Worm (Caenorhabditis elegans) whole organism, late embryonic: ENCODE measurements around the gene ctbp-1.

ENCODE experiments used
- C08G9.2 ChIP-seq: sonication (generic microtip); optimal IDR thresholded peaks from 2 replicates; lab custom pipeline; 2016; ENCODE audit warnings: mild to moderate bottlenecking, missing genetic modification characterization, moderate library complexity, missing compliant biosample characterization
- K09A11.1 ChIP-seq: sonication (generic microtip); optimal IDR thresholded peaks from 2 replicates; lab custom pipeline; 2017; ENCODE audit warnings: antibody characterized with exemption, mild to moderate bottlenecking, missing genetic modification characterization, missing compliant biosample characterization; ENCODE audit not compliant: insufficient read depth
- T23F11.4 ChIP-seq: fragments of 200-800 bp; sonication (Bioruptor generic); optimal IDR thresholded peaks from 2 replicates; lab custom pipeline; 2018; ENCODE audit warnings: mild to moderate bottlenecking, missing genetic modification characterization, missing compliant biosample characterization
- ama-1 ChIP-seq: fragments of 150-350 bp; optimal IDR thresholded peaks from 2 replicates; lab custom pipeline; 2014
- ceh-14 ChIP-seq: sonication (generic microtip); optimal IDR thresholded peaks from 2 replicates; lab custom pipeline; 2016; ENCODE audit warnings: missing genotype, missing genetic modification characterization, missing compliant biosample characterization
- ceh-18 ChIP-seq: sonication (generic microtip); optimal IDR thresholded peaks from 2 replicates; lab custom pipeline; 2016; ENCODE audit warnings: missing genetic modification characterization, missing compliant biosample characterization
- ceh-24 ChIP-seq: sonication (generic microtip); optimal IDR thresholded peaks from 2 replicates; lab custom pipeline; 2016; ENCODE audit warnings: mild to moderate bottlenecking, missing genetic modification characterization, missing compliant biosample characterization
- ceh-31 ChIP-seq: sonication (generic microtip); optimal IDR thresholded peaks from 2 replicates; lab custom pipeline; 2016; ENCODE audit warnings: missing genetic modification characterization, missing compliant biosample characterization
- ceh-34 ChIP-seq: sonication (generic microtip); optimal IDR thresholded peaks from 2 replicates; lab custom pipeline; 2016; ENCODE audit warnings: mild to moderate bottlenecking, missing genetic modification characterization, missing compliant biosample characterization
- ceh-45 ChIP-seq: fragments of 200-800 bp; sonication (Bioruptor generic); IDR thresholded peaks from 2 replicates; pipeline ENCODE4 v1.3.6; 2022; ENCODE audit warnings: missing genetic modification reagents, missing genetic modification characterization, missing compliant biosample characterization
- ceh-48 ChIP-seq: sonication (generic microtip); optimal IDR thresholded peaks from 2 replicates; lab custom pipeline; 2016; ENCODE audit warnings: missing genetic modification characterization, inconsistent platforms, missing compliant biosample characterization
- dmd-4 ChIP-seq: sonication (generic microtip); optimal IDR thresholded peaks from 2 replicates; lab custom pipeline; 2016; ENCODE audit warnings: borderline replicate concordance, missing genetic modification characterization, missing compliant biosample characterization
- elt-2 ChIP-seq: sonication (generic microtip); optimal IDR thresholded peaks from 2 replicates; lab custom pipeline; 2016; ENCODE audit warnings: missing genetic modification reagents, missing genetic modification characterization, missing compliant biosample characterization
- eyg-1 ChIP-seq: sonication (generic microtip); optimal IDR thresholded peaks from 2 replicates; lab custom pipeline; 2016; ENCODE audit warnings: missing genotype, missing genetic modification characterization, missing compliant biosample characterization
- fkh-10 ChIP-seq: fragments of 150-350 bp; optimal IDR thresholded peaks from 2 replicates; lab custom pipeline; 2014; ENCODE audit warnings: missing biosample characterization, missing genetic modification reagents, missing genetic modification characterization
- gmeb-2 ChIP-seq: sonication (generic microtip); optimal IDR thresholded peaks from 2 replicates; lab custom pipeline; 2016; ENCODE audit warnings: missing genetic modification characterization, inconsistent platforms, missing compliant biosample characterization
- hlh-6 ChIP-seq: sonication (generic microtip); optimal IDR thresholded peaks from 2 replicates; lab custom pipeline; 2016; ENCODE audit warnings: missing genotype, missing genetic modification characterization, missing compliant biosample characterization
- hlh-8 ChIP-seq: sonication (generic microtip); optimal IDR thresholded peaks from 2 replicates; lab custom pipeline; 2016; ENCODE audit warnings: missing genotype, missing genetic modification characterization, missing compliant biosample characterization
- lim-6 ChIP-seq: sonication (generic microtip); optimal IDR thresholded peaks from 2 replicates; lab custom pipeline; 2016; ENCODE audit warnings: missing genetic modification characterization, missing compliant biosample characterization
- lin-11 ChIP-seq: fragments of 200-800 bp; sonication (Bioruptor generic); optimal IDR thresholded peaks from 2 replicates; lab custom pipeline; 2018; ENCODE audit warnings: mild to moderate bottlenecking, missing genetic modification characterization, missing compliant biosample characterization
- mec-3 ChIP-seq: sonication (generic microtip); optimal IDR thresholded peaks from 2 replicates; lab custom pipeline; 2016; ENCODE audit warnings: borderline replicate concordance, missing genetic modification characterization, missing compliant biosample characterization
- nhr-11 ChIP-seq: fragments of 150-350 bp; optimal IDR thresholded peaks from 2 replicates; lab custom pipeline; 2014; ENCODE audit warnings: missing biosample characterization, missing genetic modification characterization
- nhr-232 ChIP-seq: sonication (generic microtip); optimal IDR thresholded peaks from 2 replicates; lab custom pipeline; 2016; ENCODE audit warnings: missing genetic modification characterization, missing compliant biosample characterization
- pag-3 ChIP-seq: sonication (generic microtip); optimal IDR thresholded peaks from 2 replicates; lab custom pipeline; 2016; ENCODE audit warnings: missing compliant biosample characterization, missing genetic modification characterization, borderline replicate concordance
- pat-9 ChIP-seq: fragments of 200-800 bp; sonication (Bioruptor generic); optimal IDR thresholded peaks from 2 replicates; lab custom pipeline; 2018; ENCODE audit warnings: mild to moderate bottlenecking, missing genetic modification characterization, moderate library complexity, missing compliant biosample characterization
- pha-2 ChIP-seq: sonication (generic microtip); optimal IDR thresholded peaks from 2 replicates; lab custom pipeline; 2017; ENCODE audit warnings: mild to moderate bottlenecking, missing genetic modification characterization, missing compliant biosample characterization
- pros-1 ChIP-seq: fragments of 150-350 bp; optimal IDR thresholded peaks from 2 replicates; lab custom pipeline; 2014; ENCODE audit warnings: missing biosample characterization, missing genetic modification reagents, missing genetic modification characterization
- rnt-1 ChIP-seq: sonication (generic microtip); optimal IDR thresholded peaks from 2 replicates; lab custom pipeline; 2016; ENCODE audit warnings: missing genetic modification characterization, missing compliant biosample characterization
- sdc-2 ChIP-seq: sonication (generic microtip); optimal IDR thresholded peaks from 2 replicates; lab custom pipeline; 2016; ENCODE audit warnings: missing genotype, missing genetic modification characterization, missing compliant biosample characterization
- syd-9 ChIP-seq: sonication (generic microtip); optimal IDR thresholded peaks from 2 replicates; lab custom pipeline; 2016; ENCODE audit warnings: mild to moderate bottlenecking, missing genetic modification characterization, moderate library complexity, missing compliant biosample characterization
- tbx-7 ChIP-seq: sonication (generic microtip); optimal IDR thresholded peaks from 2 replicates; lab custom pipeline; 2016; ENCODE audit warnings: missing genotype, missing genetic modification characterization, missing compliant biosample characterization
- unc-55 ChIP-seq: sonication (generic microtip); optimal IDR thresholded peaks from 2 replicates; lab custom pipeline; 2017; ENCODE audit warnings: missing biosample characterization, missing genetic modification reagents, missing genetic modification characterization
- unc-86 ChIP-seq: sonication (generic microtip); optimal IDR thresholded peaks from 2 replicates; lab custom pipeline; 2016; ENCODE audit warnings: missing genetic modification characterization, missing compliant biosample characterization
- zip-5 ChIP-seq: sonication (generic microtip); optimal IDR thresholded peaks from 2 replicates; lab custom pipeline; 2016; ENCODE audit warnings: missing genetic modification characterization, missing compliant biosample characterization
- ztf-16 ChIP-seq: sonication (generic microtip); optimal IDR thresholded peaks from 2 replicates; lab custom pipeline; 2017; ENCODE audit warnings: missing genetic modification characterization, missing compliant biosample characterization

ctbp-1 gene

DNA sequence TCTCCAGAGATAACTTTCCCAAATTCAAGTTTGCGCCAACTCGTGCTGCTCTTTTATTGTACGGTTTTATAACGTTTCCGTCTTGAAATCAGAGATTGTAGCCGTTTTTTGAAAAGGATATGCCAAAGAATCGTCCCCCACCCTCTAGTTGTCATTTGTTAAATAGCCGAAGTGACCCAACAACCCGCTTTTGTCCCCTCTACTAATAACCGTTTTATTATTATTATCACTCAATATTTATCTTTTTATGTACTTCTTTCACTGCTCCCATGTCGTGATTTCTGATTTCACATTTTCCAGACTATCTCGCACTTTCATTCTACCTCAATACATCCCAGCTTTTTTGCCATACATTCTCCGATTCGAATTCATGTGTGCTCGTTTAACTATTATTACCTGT is 35.5 kb upstream of the ctbp-1 start:
- TF ChIP-seq lin-11 (tag; lab: Kevin White, UChicago) = no peak
- TF ChIP-seq elt-2 (tag; lab: Kevin White, UChicago) = peak; percentile 2

DNA sequence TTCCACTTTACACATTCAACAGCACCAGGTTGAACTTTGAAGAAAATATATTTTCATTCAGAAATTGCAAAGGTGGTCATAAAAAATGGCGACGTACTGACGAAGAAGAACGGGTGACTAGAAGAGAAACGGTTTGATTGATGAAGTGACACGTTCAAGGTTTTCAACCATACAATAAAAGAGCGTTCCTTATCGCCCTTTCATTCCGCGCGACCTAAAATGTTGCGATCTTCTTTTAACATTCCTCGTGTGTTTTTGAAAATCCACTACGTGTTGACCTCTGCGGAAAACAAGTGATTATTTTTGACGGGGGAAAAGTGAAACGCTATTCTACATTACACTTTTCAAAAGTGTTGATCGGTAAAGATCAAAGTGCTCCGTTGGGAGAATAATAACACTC is 34.4 kb upstream of the ctbp-1 start:
- TF ChIP-seq lim-6 (tag; lab: Kevin White, UChicago) = no peak
- TF ChIP-seq unc-55 (GFP tag; lab: Kevin White, UChicago) = peak; percentile 17
- TF ChIP-seq dmd-4 = no peak
- TF ChIP-seq ceh-31 = no peak
- peak; percentile 15 for TF ChIP-seq ama-1 (lab: Kevin White, UChicago)
- no peak for TF ChIP-seq gmeb-2 (tag; lab: Kevin White, UChicago)
- TF ChIP-seq hlh-8 = no peak
- no peak for TF ChIP-seq eyg-1 (tag; lab: Kevin White, UChicago)

DNA sequence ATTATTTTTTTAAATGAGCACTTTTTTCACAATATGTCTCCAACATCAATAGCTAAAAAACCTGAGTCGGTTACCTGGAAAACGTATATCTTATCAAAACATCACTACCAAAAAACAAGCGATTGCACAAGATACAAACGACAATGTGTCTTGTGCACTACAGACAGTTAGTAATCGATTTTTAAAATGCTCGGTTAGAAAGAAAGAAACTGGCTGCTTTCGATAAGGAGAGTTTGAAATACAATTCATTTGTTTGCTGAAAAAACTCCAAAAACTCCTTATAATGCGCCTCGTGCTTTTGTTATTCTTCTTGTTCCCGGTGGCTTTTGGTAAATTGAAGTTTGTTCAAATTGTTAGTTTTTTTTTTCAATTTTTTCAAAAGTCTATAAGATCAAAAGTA is 33.3 kb upstream of the ctbp-1 start, which contains the start of gene acp-5:
Gene acp-5 (plus strand): TSS at position 261 of the 400 bp plus-strand sequence.
- TF ChIP-seq ceh-18 (no peak), unc-86 (no peak)

DNA sequence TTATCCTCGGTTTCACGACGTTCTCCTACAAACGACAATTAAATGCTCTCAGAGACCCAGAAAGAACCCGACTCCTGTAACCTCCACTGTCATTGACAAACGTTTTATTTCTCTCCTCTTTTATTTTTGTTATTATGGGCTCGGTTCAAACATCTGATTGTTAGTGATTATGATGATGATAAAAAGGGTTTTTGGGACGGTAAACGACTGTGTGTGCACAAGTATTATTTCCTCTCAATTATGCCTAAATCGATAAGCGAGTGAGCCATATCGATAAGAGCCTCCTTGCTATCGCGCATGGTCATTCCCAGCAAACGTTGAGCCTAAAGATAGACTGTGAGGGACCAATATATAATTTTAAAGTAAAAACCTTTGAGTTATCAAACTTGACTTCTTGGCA is 30.7 kb upstream of the ctbp-1 start:
- TF ChIP-seq eyg-1 (tag; lab: Kevin White, UChicago) (no peak), elt-2 (tag; lab: Kevin White, UChicago) (peak; percentile 87)

DNA sequence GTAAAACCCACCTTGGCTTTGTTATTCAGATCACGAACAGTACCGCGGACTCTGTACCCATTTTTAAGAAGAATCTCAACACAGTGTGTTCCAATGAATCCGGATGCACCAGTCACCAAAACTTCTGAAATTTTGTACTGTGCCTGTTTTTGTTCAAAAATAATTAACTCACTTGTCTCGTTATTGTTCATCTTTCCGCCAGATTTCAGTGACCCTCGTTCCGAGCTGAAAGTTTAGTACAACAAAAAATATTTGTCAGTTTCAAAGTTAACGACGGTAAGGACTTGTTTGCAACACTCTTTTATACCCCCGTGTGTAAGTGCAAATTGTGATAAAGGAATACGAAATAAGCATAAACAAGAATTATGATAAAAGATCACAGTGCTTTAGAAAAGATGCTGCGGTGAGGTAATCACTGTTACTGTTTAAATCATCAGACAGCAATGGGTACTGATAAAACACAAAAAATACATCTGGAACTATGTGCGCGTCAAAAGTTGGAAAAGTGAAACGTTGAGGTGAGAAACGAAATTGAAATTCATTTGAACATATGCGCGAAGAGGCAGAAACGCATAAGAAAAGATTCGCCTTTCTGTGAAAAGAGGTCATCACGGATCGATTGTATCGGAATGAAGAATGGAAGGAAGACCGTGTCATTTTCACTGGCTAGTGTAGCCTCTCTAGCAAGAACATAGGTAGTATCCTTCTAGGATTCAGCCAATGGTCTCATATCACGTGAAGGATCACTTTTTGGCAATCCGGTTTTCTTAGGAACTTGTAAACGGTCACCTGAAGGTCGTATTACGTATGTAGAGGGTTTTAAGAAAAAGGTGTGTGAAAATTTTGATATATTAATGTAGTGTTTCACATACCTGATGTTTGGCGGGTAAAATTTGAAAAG is 27.7 kb upstream of the ctbp-1 start, which contains the start of gene F13D11.4:
Gene F13D11.4 (minus strand): TSS at position 225 of the 901 bp plus-strand sequence.
- TF ChIP-seq pat-9 (tag; lab: Kevin White, UChicago) (no peak), pha-2 (tag; lab: Kevin White, UChicago) (no peak), pag-3 (tag; lab: Kevin White, UChicago) (no peak), elt-2 (tag; lab: Kevin White, UChicago) (no peak), ceh-14 (no peak), ama-1 (lab: Kevin White, UChicago) (no peak), rnt-1 (no peak), hlh-8 (no peak), ztf-16 (tag; lab: Kevin White, UChicago) (no peak), dmd-4 (no peak), mec-3 (no peak), ceh-48 (no peak), ceh-34 (tag; lab: Kevin White, UChicago) (no peak), pros-1 (no peak)

DNA sequence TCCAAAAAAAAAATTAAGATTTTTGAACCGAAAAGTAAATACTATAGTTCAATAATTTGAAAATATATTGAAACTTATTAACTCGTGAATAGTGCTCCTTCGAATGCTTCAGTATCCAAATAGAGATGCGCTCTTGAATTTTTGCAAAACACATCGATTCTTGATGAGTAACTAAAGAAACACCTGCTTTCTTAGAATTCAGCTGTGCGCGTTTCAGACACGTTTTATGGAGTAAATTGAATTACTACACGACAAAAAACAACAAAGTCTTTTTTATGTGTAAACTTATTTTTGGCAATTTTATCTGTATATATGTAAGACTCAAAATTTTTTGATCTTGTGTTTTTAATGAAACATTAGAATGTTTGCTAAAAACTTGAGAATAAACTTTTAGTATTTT is 26.0 kb upstream of the ctbp-1 start:
- TF ChIP-seq ceh-14 = no peak
- no peak for TF ChIP-seq C08G9.2 (tag; lab: Kevin White, UChicago)
- no peak for TF ChIP-seq nhr-232 (tag; lab: Kevin White, UChicago)
- no peak for TF ChIP-seq hlh-6 (tag; lab: Kevin White, UChicago)
- TF ChIP-seq zip-5 = no peak
- TF ChIP-seq ceh-34 (tag; lab: Kevin White, UChicago) = no peak
- no peak for TF ChIP-seq tbx-7 (tag; lab: Kevin White, UChicago)
- TF ChIP-seq nhr-11 = no peak
- no peak for TF ChIP-seq dmd-4
- no peak for TF ChIP-seq fkh-10 (GFP tag; lab: Kevin White, UChicago)
- TF ChIP-seq ceh-24 (tag; lab: Kevin White, UChicago) = no peak
- TF ChIP-seq ceh-31 = no peak
- no peak for TF ChIP-seq pat-9 (tag; lab: Kevin White, UChicago)
- no peak for TF ChIP-seq K09A11.1
- no peak for TF ChIP-seq T23F11.4 (GFP tag; lab: Kevin White, UChicago)
- no peak for TF ChIP-seq syd-9 (tag; lab: Kevin White, UChicago)
- no peak for TF ChIP-seq ceh-45
- TF ChIP-seq pag-3 (tag; lab: Kevin White, UChicago) = no peak
- TF ChIP-seq sdc-2 (tag; lab: Kevin White, UChicago) = no peak
